Fruit fly (Drosophila melanogaster) whole organism: ENCODE data around the gene CG7329.

Experiments used
- CG8478 ChIP-seq: fragments of >200 bp; optimal IDR thresholded peaks from 2 replicates; lab custom pipeline; 2018; ENCODE audit warnings: inconsistent platforms
- usp ChIP-seq: fragments of >200 bp; optimal IDR thresholded peaks from 2 replicates; lab custom pipeline; 2017; ENCODE audit warnings: missing biosample characterization, missing genetic modification characterization, mixed read lengths

dm6 chr2L:10625935-10626334, 12.3 kb downstream of the CG7329 start:
- TF ChIP-seq CG8478 (lab: Kevin White, UChicago), result no peak
- no peak for TF ChIP-seq usp (GFP tag; lab: Kevin White, UChicago)
